Worm (Caenorhabditis elegans): ENCODE data around the gene F43C11.1.

F43C11.1 gene

ce11 chrII:2395864-2396263 is 39.0 kb downstream of the F43C11.1 start, which contains the start of gene F16G10.13:
Gene F16G10.13 (minus strand): TSS chrII:2395964.
- no peak for TF ChIP-seq unc-130 (GFP tag; optimal IDR thresholded peaks at IDR 0.05)
- TF ChIP-seq gei-17 (GFP tag; optimal IDR thresholded peaks at IDR 0.05) = no peak
- TF ChIP-seq lsl-1 (GFP tag; optimal IDR thresholded peaks at IDR 0.05) = no peak
- no peak for TF ChIP-seq ceh-100 (GFP tag; IDR thresholded peaks at IDR 0.05)
- no peak for TF ChIP-seq D2030.7 (GFP tag; IDR thresholded peaks at IDR 0.05)

- no peak for TF ChIP-seq athp-1 (tag; optimal IDR thresholded peaks at IDR 0.05)
- no peak for TF ChIP-seq zfh-2 (GFP tag; conservative IDR thresholded peaks at IDR 0.05)
Measured at ce11 chrII:2398884-2399283, 42.0 kb downstream of the F43C11.1 start, which contains the start of gene F16G10.14. Gene F16G10.14 (minus strand): TSS chrII:2398984.

- TF ChIP-seq bed-2 (GFP tag; IDR thresholded peaks at IDR 0.05) (no peak), F39B2.1 (GFP tag; IDR thresholded peaks at IDR 0.05) (no peak), hmg-1.2 (GFP tag; IDR thresholded peaks at IDR 0.05) (no peak), tlf-1 (GFP tag; optimal IDR thresholded peaks at IDR 0.05) (no peak), rpc-1 (optimal IDR thresholded peaks at IDR 0.05) (no peak), rpc-1 (tag; optimal IDR thresholded peaks at IDR 0.05) (no peak), ztf-26 (tag; optimal IDR thresholded peaks at IDR 0.05) (no peak), madf-8 (GFP tag; conservative IDR thresholded peaks at IDR 0.05) (no peak), unc-62 (GFP tag; optimal IDR thresholded peaks at IDR 0.05) (no peak), Y67H2A.10 (GFP tag; conservative IDR thresholded peaks at IDR 0.05) (no peak)
Measured at ce11 chrII:2399810-2400209, 42.9 kb downstream of the F43C11.1 start.

ce11 chrII:2403984-2404383 is 47.1 kb downstream of the F43C11.1 start, which contains the start of gene F16G10.1:
Gene F16G10.1 (plus strand): TSS chrII:2404284.
- TF ChIP-seq nfya-1 (tag; optimal IDR thresholded peaks at IDR 0.05; ENCODE audit: borderline replicate concordance, insufficient read depth) = no peak
- no peak for TF ChIP-seq F23B12.7 (tag; optimal IDR thresholded peaks at IDR 0.05; ENCODE audit: insufficient read depth)
- TF ChIP-seq mel-28 (tag; optimal IDR thresholded peaks at IDR 0.05; ENCODE audit: borderline replicate concordance) = no peak
- no peak for TF ChIP-seq B0035.1 (tag; optimal IDR thresholded peaks at IDR 0.05)
- TF ChIP-seq ztf-25 (GFP tag; IDR thresholded peaks at IDR 0.05) = no peak
- no peak for TF ChIP-seq atf-7 (tag; optimal IDR thresholded peaks at IDR 0.05)
- TF ChIP-seq him-1 (tag; optimal IDR thresholded peaks at IDR 0.05) = no peak
- TF ChIP-seq dox-1 (GFP tag; IDR thresholded peaks at IDR 0.05) = no peak
- no peak for TF ChIP-seq F10E7.11 (tag; optimal IDR thresholded peaks at IDR 0.05)
- TF ChIP-seq C17E4.6 (GFP tag; IDR thresholded peaks at IDR 0.05) = no peak
- no peak for TF ChIP-seq nhr-179 (tag; optimal IDR thresholded peaks at IDR 0.05)
- no peak for TF ChIP-seq pha-4 (tag; optimal IDR thresholded peaks at IDR 0.05)
- TF ChIP-seq snpc-3.4 (tag; optimal IDR thresholded peaks at IDR 0.05) = no peak
- no peak for TF ChIP-seq K12H6.12 (tag; optimal IDR thresholded peaks at IDR 0.05)
- no peak for TF ChIP-seq egrh-3 (GFP tag; IDR thresholded peaks at IDR 0.05)
- TF ChIP-seq ztf-18 (tag; optimal IDR thresholded peaks at IDR 0.05) = no peak
